Worm (Caenorhabditis elegans): ENCODE data around the gene flh-2.

- TF ChIP-seq flt-1 (GFP tag; IDR thresholded peaks at IDR 0.05): no peak
- TF ChIP-seq T22C8.4 (GFP tag; IDR thresholded peaks at IDR 0.05): no peak
- no peak for TF ChIP-seq cog-1 (tag; optimal IDR thresholded peaks at IDR 0.05)
- no peak for TF ChIP-seq ztf-23 (GFP tag; IDR thresholded peaks at IDR 0.05)
Measured at ce11 chrIII:4951210-4951609, 714 bp upstream of the flh-2 start.

Data from whole organism, midembryonic.